Worm (Caenorhabditis elegans) whole organism, L1 larva: ENCODE data around the gene btb-6.

Source experiments
- C04F5.9 ChIP-seq: sonication (generic microtip); optimal IDR thresholded peaks from 2 replicates; lab custom pipeline; 2016; ENCODE audit warnings: missing genetic modification characterization, missing compliant biosample characterization
- C16A3.4 ChIP-seq: fragments of 150-350 bp; optimal IDR thresholded peaks from 2 replicates; lab custom pipeline; 2014; ENCODE audit warnings: missing biosample characterization, missing genetic modification characterization
- C34B4.2 ChIP-seq: sonication (generic microtip); optimal IDR thresholded peaks from 2 replicates; lab custom pipeline; 2017; ENCODE audit warnings: mild to moderate bottlenecking, missing genetic modification characterization, missing compliant biosample characterization
- Y116A8C.19 ChIP-seq: sonication (generic microtip); optimal IDR thresholded peaks from 2 replicates; lab custom pipeline; 2016; ENCODE audit warnings: missing compliant biosample characterization, missing genetic modification characterization, borderline replicate concordance
- aly-2 ChIP-seq: fragments of 150-350 bp; optimal IDR thresholded peaks from 2 replicates; lab custom pipeline; 2014; ENCODE audit warnings: missing biosample characterization, missing genetic modification characterization
- ama-1 ChIP-seq: fragments of 150-350 bp; optimal IDR thresholded peaks from 2 replicates; lab custom pipeline; 2014
- blmp-1 ChIP-seq: fragments of 150-350 bp; optimal IDR thresholded peaks from 2 replicates; lab custom pipeline; 2014; ENCODE audit warnings: missing biosample characterization, missing genetic modification characterization
- ceh-63 ChIP-seq: fragments of 200-800 bp; sonication (Bioruptor generic); optimal IDR thresholded peaks from 2 replicates; lab custom pipeline; 2018; ENCODE audit warnings: mild to moderate bottlenecking, missing genetic modification characterization, missing compliant biosample characterization
- ces-1 ChIP-seq: fragments of 150-350 bp; optimal IDR thresholded peaks from 2 replicates; lab custom pipeline; 2014; ENCODE audit warnings: missing biosample characterization, missing genetic modification reagents, missing genetic modification characterization
- efl-1 ChIP-seq, 4 experiments: fragments of 150-350 bp; optimal IDR thresholded peaks in 3 of 4; peaks in 1 of 4; 1 replicate in 1 of 4; 2 replicates in 3 of 4; lab custom pipeline; 2014; ENCODE audit warnings: missing biosample characterization in 2 of 4, missing genetic modification characterization in 2 of 4, missing genetic modification reagents in 2 of 4
- ets-5 ChIP-seq: fragments of 200-800 bp; sonication (Bioruptor generic); IDR thresholded peaks from 2 replicates; pipeline ENCODE4 v1.3.6; 2022; ENCODE audit warnings: missing genetic modification characterization, missing compliant biosample characterization
- fkh-10 ChIP-seq: sonication (generic microtip); optimal IDR thresholded peaks from 2 replicates; lab custom pipeline; 2017; ENCODE audit warnings: missing biosample characterization, missing genetic modification reagents, missing genetic modification characterization
- fkh-8 ChIP-seq: sonication (generic microtip); optimal IDR thresholded peaks from 2 replicates; lab custom pipeline; 2016; ENCODE audit warnings: mild to moderate bottlenecking, missing genetic modification characterization, missing compliant biosample characterization
- fos-1 ChIP-seq: fragments of 150-350 bp; optimal IDR thresholded peaks from 2 replicates; lab custom pipeline; 2014; ENCODE audit warnings: missing biosample characterization, missing genetic modification characterization
- hlh-17 ChIP-seq: fragments of 200-800 bp; sonication (Bioruptor generic); optimal IDR thresholded peaks from 2 replicates; lab custom pipeline; 2018; ENCODE audit warnings: missing genetic modification characterization, mild to moderate bottlenecking, missing compliant biosample characterization, moderate library complexity, borderline replicate concordance
- hpl-2 ChIP-seq: fragments of 150-350 bp; optimal IDR thresholded peaks from 2 replicates; lab custom pipeline; 2014; ENCODE audit warnings: missing biosample characterization, missing genetic modification reagents, missing genetic modification characterization
- jun-1 ChIP-seq: fragments of 150-350 bp; optimal IDR thresholded peaks from 2 replicates; lab custom pipeline; 2014; ENCODE audit warnings: missing biosample characterization, missing genetic modification reagents, missing genetic modification characterization
- lin-14 ChIP-seq: fragments of 200-800 bp; sonication (Bioruptor generic); optimal IDR thresholded peaks from 2 replicates; lab custom pipeline; 2018; ENCODE audit warnings: mild to moderate bottlenecking, missing genetic modification characterization, moderate library complexity, missing compliant biosample characterization
- lin-39 ChIP-seq: fragments of 150-350 bp; optimal IDR thresholded peaks from 2 replicates; lab custom pipeline; 2014; ENCODE audit warnings: missing biosample characterization, missing genetic modification reagents, missing genetic modification characterization
- lsy-2 ChIP-seq, 2 experiments: fragments of 150-350 bp; optimal IDR thresholded peaks; 2 replicates each; lab custom pipeline; 2014; ENCODE audit warnings: missing biosample characterization in 2 of 2, missing genetic modification characterization in 2 of 2
- mdl-1 ChIP-seq, 2 experiments: fragments of 150-350 bp; optimal IDR thresholded peaks; 2 replicates each; lab custom pipeline; 2014 to 2017; ENCODE audit warnings: missing biosample characterization in 2 of 2, missing genetic modification characterization in 2 of 2, inconsistent platforms in 1 of 2
- mep-1 ChIP-seq: fragments of 150-350 bp; optimal IDR thresholded peaks from 2 replicates; lab custom pipeline; 2014; ENCODE audit warnings: missing biosample characterization, missing genetic modification characterization
- nhr-19 ChIP-seq: fragments of 200-800 bp; sonication (Bioruptor generic); conservative IDR thresholded peaks from 2 replicates; pipeline ENCODE4 v1.3.6; 2022; ENCODE audit warnings: missing genetic modification characterization, missing compliant biosample characterization
- nhr-20 ChIP-seq: sonication (generic microtip); optimal IDR thresholded peaks from 2 replicates; lab custom pipeline; 2016; ENCODE audit warnings: mild to moderate bottlenecking, missing genetic modification characterization, missing compliant biosample characterization
- nhr-71 ChIP-seq: sonication (generic microtip); optimal IDR thresholded peaks from 2 replicates; lab custom pipeline; 2016; ENCODE audit warnings: mild to moderate bottlenecking, missing genetic modification characterization, moderate library complexity, missing compliant biosample characterization
- nhr-76 ChIP-seq: sonication (generic microtip); optimal IDR thresholded peaks from 2 replicates; lab custom pipeline; 2017; ENCODE audit warnings: missing biosample characterization, missing genetic modification characterization
- nhr-77 ChIP-seq: fragments of 150-350 bp; optimal IDR thresholded peaks from 2 replicates; lab custom pipeline; 2014; ENCODE audit warnings: missing biosample characterization, missing genetic modification characterization
- nhr-84 ChIP-seq: sonication (generic microtip); optimal IDR thresholded peaks from 2 replicates; lab custom pipeline; 2017; ENCODE audit warnings: missing biosample characterization, missing genetic modification characterization
- nhr-85 ChIP-seq: sonication (generic microtip); peaks from one replicate; lab custom pipeline; 2016; ENCODE audit warnings: missing genetic modification characterization, inconsistent platforms, missing compliant biosample characterization
- pag-3 ChIP-seq: sonication (generic microtip); optimal IDR thresholded peaks from 2 replicates; lab custom pipeline; 2017; ENCODE audit warnings: missing genetic modification characterization, mild to moderate bottlenecking, missing compliant biosample characterization, antibody characterized with exemption, borderline replicate concordance; ENCODE audit not compliant: insufficient read depth
- pax-3 ChIP-seq: fragments of 200-800 bp; sonication (Bioruptor generic); optimal IDR thresholded peaks from 2 replicates; lab custom pipeline; 2018; ENCODE audit warnings: mild to moderate bottlenecking, missing genetic modification characterization, moderate library complexity, missing compliant biosample characterization
- pqm-1 ChIP-seq: sonication (generic microtip); optimal IDR thresholded peaks from 3 replicates; lab custom pipeline; 2017; ENCODE audit warnings: missing biosample characterization, missing genetic modification characterization
- skn-1 ChIP-seq: fragments of 150-350 bp; optimal IDR thresholded peaks from 2 replicates; lab custom pipeline; 2014; ENCODE audit warnings: missing biosample characterization, missing genetic modification characterization
- snpc-4 ChIP-seq: fragments of 150-350 bp; optimal IDR thresholded peaks from 2 replicates; lab custom pipeline; 2014; ENCODE audit warnings: missing biosample characterization, missing genetic modification characterization
- snu-23 ChIP-seq: sonication (generic microtip); optimal IDR thresholded peaks from 2 replicates; lab custom pipeline; 2016; ENCODE audit warnings: missing genetic modification characterization, missing compliant biosample characterization
- sox-4 ChIP-seq: sonication (generic microtip); optimal IDR thresholded peaks from 2 replicates; lab custom pipeline; 2016; ENCODE audit warnings: missing genetic modification characterization, missing compliant biosample characterization
- tbx-2 ChIP-seq: sonication (generic microtip); optimal IDR thresholded peaks from 2 replicates; lab custom pipeline; 2016; ENCODE audit warnings: missing genetic modification characterization, missing compliant biosample characterization
- unc-30 ChIP-seq: sonication (generic microtip); optimal IDR thresholded peaks from 2 replicates; lab custom pipeline; 2017; ENCODE audit warnings: missing biosample characterization, missing genetic modification characterization
- unc-62 ChIP-seq: fragments of 150-350 bp; optimal IDR thresholded peaks from 2 replicates; lab custom pipeline; 2014; ENCODE audit warnings: missing biosample characterization, missing genetic modification reagents, missing genetic modification characterization
- vab-15 ChIP-seq: sonication (generic microtip); optimal IDR thresholded peaks from 2 replicates; lab custom pipeline; 2017; ENCODE audit warnings: missing genotype, mild to moderate bottlenecking, missing genetic modification characterization, missing compliant biosample characterization
- xbp-1 ChIP-seq: sonication (generic microtip); optimal IDR thresholded peaks from 2 replicates; lab custom pipeline; 2016; ENCODE audit warnings: missing genetic modification characterization, missing compliant biosample characterization
- zag-1 ChIP-seq: fragments of 150-350 bp; optimal IDR thresholded peaks from 2 replicates; lab custom pipeline; 2014; ENCODE audit warnings: missing biosample characterization, missing genetic modification characterization

btb-6 gene

DNA sequence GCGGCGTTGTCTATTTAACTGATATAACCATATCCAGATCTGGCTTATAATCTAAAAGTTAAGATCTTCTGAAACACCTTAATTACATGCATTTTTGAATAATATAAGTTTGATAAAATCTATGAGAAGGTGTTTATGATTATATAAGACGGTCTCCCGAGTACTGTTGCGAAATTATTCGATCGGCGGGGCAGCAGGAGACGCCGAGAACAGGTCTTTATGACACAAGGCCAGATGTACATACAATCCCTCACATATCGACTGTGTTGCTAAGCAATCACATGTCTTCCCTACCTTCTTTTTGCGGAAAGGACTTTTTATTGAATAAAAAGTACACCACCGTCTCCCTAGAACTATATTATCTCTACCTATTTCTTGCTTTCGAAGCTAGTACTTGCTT lies 41.5 kb downstream of the btb-6 start, which contains the start of gene fbxb-53:
Gene fbxb-53 (plus strand): TSS at position 301 of the 400 bp plus-strand sequence.
- TF ChIP-seq sox-4 (tag; lab: Kevin White, UChicago) (no peak), mep-1 (tag; lab: Kevin White, UChicago) (no peak), jun-1 (tag; lab: Kevin White, UChicago) (no peak), fkh-8 (tag; lab: Kevin White, UChicago) (no peak), lsy-2 (tag; optimal IDR thresholded peaks at IDR 0.05; lab: Kevin White, UChicago) (no peak)

DNA sequence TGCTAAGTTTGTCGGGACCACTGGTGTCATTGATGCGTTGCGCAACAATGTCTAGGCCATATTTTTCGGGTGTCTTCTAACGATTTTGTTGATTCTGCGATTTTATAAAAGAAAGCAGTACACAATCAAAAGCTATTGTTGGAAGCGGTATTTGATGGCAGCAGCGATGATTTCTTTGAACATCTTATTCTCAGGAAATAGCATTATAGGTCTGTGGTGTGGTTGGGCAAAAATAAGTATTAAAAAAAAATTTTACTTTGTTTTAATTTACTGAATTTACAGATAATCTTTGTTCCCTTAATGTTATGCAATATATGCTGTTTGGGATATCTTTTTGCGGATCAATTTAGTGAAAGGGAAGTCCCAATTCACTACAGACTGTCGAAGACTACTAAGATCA lies 41.9 kb downstream of the btb-6 start, which contains the start of gene F36H5.10:
Gene F36H5.10 (plus strand): TSS at position 301 of the 400 bp plus-strand sequence.
- no peak for TF ChIP-seq tbx-2 (tag; lab: Kevin White, UChicago)
- no peak for TF ChIP-seq mdl-1 (tag; optimal IDR thresholded peaks at IDR 0.05; lab: Kevin White, UChicago)
- TF ChIP-seq C04F5.9 (tag; lab: Kevin White, UChicago): no peak
- TF ChIP-seq aly-2 (tag; lab: Kevin White, UChicago): no peak
- no peak for TF ChIP-seq snpc-4 (tag; lab: Kevin White, UChicago)
- no peak for TF ChIP-seq lin-14 (GFP tag; lab: Kevin White, UChicago)
- TF ChIP-seq zag-1 (tag; lab: Kevin White, UChicago): no peak
- no peak for TF ChIP-seq fkh-8 (tag; lab: Kevin White, UChicago)
- TF ChIP-seq lin-39: no peak
- no peak for TF ChIP-seq pax-3
- TF ChIP-seq hlh-17 (GFP tag; lab: Kevin White, UChicago): no peak
- TF ChIP-seq C34B4.2: no peak
- TF ChIP-seq blmp-1 (tag; lab: Kevin White, UChicago): no peak
- no peak for TF ChIP-seq nhr-19
- no peak for TF ChIP-seq ets-5 (GFP tag; lab: Robert Waterston, UW)
- no peak for TF ChIP-seq Y116A8C.19 (tag; lab: Kevin White, UChicago)
- TF ChIP-seq, all 84 proteins: peak for 0

DNA sequence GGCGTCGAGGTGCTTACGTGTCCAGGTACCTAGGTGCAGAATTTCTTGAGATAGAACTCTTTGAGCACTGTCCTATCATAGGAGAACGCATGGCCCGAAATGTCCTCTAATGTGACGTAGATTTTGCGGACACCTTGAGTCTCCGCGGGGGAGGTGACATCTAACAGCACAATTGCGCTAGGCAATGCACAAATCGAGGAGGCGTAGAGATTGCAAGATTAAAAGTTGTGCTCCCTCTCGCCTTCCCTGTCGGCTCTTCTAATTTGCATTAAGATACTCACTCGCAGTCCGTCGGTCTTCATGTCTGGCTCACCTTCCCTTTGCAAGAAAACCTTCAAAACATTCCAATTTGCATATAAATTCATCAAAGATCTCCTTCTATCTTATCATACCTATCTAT lies 44.5 kb downstream of the btb-6 start, which contains the start of gene F36H5.18:
Gene F36H5.18 (plus strand): TSS at position 301 of the 400 bp plus-strand sequence.
- TF ChIP-seq nhr-76 (tag; lab: Kevin White, UChicago): no peak
- TF ChIP-seq nhr-71 (tag; lab: Kevin White, UChicago): no peak
- TF ChIP-seq ceh-63: no peak
- no peak for TF ChIP-seq xbp-1
- TF ChIP-seq pqm-1 (tag; lab: Kevin White, UChicago): no peak
- no peak for TF ChIP-seq mep-1 (tag; lab: Kevin White, UChicago)
- TF ChIP-seq unc-62: no peak
- no peak for TF ChIP-seq nhr-77
- TF ChIP-seq fkh-10: no peak
- TF ChIP-seq C16A3.4 (tag; lab: Kevin White, UChicago): no peak
- no peak for TF ChIP-seq hpl-2 (GFP tag; lab: Kevin White, UChicago)
- TF ChIP-seq nhr-85 (tag; lab: Kevin White, UChicago): no peak
- TF ChIP-seq ces-1 (GFP tag; lab: Kevin White, UChicago): no peak
- TF ChIP-seq efl-1 (optimal IDR thresholded peaks at IDR 0.05; lab: Kevin White, UChicago): no peak
- TF ChIP-seq efl-1 (GFP tag; optimal IDR thresholded peaks at IDR 0.05 in 1 of 2; lab: Kevin White, UChicago): no peak
- TF ChIP-seq fos-1 (tag; lab: Kevin White, UChicago): no peak
- TF ChIP-seq unc-30 (tag; lab: Kevin White, UChicago): no peak
- TF ChIP-seq pag-3 (tag; lab: Kevin White, UChicago): no peak

DNA sequence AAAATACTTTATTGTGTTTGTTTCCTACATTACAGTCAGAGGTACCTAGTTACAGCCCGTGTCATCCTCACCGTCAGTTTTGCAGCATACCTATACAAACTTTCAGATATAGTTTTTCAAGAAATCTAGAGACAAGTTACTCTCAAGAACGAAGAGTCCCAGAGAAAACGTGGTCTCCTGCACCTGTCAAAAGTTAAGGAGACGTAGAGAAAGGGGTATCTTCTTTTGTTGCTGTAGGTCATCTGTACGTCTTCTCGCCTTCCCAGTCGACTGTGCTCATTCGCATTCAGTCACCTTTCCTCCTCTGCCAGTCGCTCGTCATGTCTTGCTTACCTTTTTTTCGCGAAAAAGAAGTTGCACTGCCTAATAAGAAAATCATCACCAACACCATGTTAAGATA lies 46.5 kb downstream of the btb-6 start, which contains the start of gene F36H5.4:
Gene F36H5.4 (plus strand): TSS at position 301 of the 400 bp plus-strand sequence.
- TF ChIP-seq tbx-2 (tag; lab: Kevin White, UChicago) (no peak), nhr-77 (no peak), skn-1 (tag; lab: Kevin White, UChicago) (no peak), zag-1 (tag; lab: Kevin White, UChicago) (no peak), lin-39 (no peak), lsy-2 (tag; optimal IDR thresholded peaks at IDR 0.05; lab: Kevin White, UChicago) (no peak), vab-15 (tag; lab: Kevin White, UChicago) (no peak), ama-1 (lab: Kevin White, UChicago) (no peak), lin-14 (GFP tag; lab: Kevin White, UChicago) (no peak), nhr-19 (no peak), nhr-84 (no peak), nhr-20 (tag; lab: Kevin White, UChicago) (no peak), snu-23 (GFP tag; lab: Kevin White, UChicago) (no peak)
